Fruit fly (Drosophila melanogaster): Measurements from ENCODE around the gene ck.

The ck gene

DNA sequence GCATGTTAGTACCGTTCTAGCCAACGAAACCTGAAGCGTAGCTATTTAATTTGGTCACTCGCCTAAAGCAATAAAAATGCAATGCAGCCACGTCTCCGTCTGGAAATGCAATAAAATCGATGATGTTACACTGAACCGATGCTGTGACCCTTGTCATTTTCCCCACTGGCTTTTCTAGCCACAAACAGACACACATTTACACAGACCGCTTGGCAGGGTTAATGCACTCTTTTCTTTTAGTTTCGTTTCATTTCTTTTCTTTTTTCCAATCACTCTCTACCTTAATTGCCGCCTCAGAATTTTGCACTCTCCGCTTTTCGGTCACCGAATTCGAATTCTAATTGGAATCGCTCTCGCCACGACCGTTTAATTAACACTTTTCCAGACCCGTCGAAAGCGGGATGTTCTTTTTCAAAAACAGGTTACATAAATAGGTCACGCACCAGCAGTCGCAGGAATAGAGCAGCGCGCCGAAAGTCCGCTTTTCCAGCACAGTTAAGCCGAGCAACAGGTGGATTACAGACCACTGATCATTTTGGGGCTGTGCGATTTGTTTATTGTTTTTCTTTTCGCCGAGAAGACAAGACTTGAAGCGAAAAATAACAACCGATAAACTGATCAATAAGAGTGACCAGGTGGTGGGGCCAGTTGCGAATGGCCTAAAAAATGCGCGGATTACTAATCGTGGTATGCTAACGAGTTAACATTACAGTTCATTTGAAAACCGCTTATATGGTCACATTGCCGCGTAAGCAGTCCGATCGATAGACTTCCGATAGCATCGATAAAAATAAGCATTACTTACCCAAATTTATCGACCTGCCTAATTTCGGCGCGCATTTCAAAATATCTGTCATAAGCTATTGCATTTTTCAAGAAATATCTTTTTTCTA, at the start of gene ck:
Gene ck (minus strand): TSS at position 638 of the 893 bp plus-strand sequence.
- no peak for TF ChIP-seq CG17801 (GFP tag; optimal IDR thresholded peaks at IDR 0.05; ENCODE audit: partially characterized antibody)

- TF ChIP-seq CG17801 (GFP tag; optimal IDR thresholded peaks at IDR 0.05; ENCODE audit: partially characterized antibody), result no peak
These were observed 49.6 kb upstream of the ck start for dm6 chr2L:15107238-15107637.

dm6 chr2L:15106100-15106499, 48.4 kb upstream of the ck start:
- TF ChIP-seq CG17801 (GFP tag; optimal IDR thresholded peaks at IDR 0.05; ENCODE audit: partially characterized antibody), result no peak

DNA sequence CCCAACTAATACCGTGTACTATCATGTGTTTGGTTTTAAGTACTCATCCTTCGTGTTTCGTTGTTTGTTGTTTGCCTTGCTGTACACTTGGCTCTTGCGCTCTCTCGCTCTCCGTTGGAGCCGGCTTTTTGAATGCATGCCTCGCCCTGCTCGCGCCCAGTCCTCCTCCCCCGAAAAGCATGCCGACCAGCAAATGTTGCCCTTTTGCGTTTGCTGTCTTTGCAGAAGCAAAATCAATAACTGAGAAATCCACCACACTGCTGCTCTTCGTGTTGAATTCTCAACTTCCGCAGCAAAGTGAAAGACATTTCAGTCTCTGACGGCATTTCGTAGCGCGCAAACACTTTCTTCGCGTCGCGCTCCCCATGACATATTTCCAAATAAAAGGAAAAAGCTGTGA, 16.8 kb upstream of the ck start, which contains the start of gene wwk:
Gene wwk (plus strand): TSS at position 312 of the 400 bp plus-strand sequence.
- no peak for TF ChIP-seq CG17801 (GFP tag; optimal IDR thresholded peaks at IDR 0.05; ENCODE audit: partially characterized antibody)

dm6 chr2L:15070216-15070615, 12.6 kb upstream of the ck start, which contains the start of gene vig:
TSS of gene vig (minus strand) at chr2L:15070316.
- TF ChIP-seq CG17801 (GFP tag; optimal IDR thresholded peaks at IDR 0.05; ENCODE audit: partially characterized antibody), result no peak

DNA sequence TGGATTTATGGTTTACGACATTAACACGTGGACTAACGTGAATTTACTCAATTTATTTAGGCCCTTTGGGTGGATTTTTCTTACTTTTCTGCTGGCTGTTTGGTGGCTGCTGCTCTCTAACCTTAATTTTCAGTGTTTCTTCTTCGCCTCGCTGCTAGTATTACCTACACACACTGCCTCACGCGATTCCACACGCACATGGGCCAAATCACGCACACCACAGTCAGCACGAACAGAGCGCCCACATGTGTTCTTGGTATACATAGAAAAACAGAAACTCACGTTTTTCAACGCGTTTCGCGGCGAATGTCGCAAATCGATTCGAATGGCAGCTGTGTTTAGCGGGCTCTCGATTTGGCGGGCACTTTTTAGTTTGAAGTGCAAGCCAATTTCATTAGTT, 10.2 kb upstream of the ck start:
- peak; percentile 67 for TF ChIP-seq CG17801 (GFP tag; optimal IDR thresholded peaks at IDR 0.05; ENCODE audit: partially characterized antibody)

DNA sequence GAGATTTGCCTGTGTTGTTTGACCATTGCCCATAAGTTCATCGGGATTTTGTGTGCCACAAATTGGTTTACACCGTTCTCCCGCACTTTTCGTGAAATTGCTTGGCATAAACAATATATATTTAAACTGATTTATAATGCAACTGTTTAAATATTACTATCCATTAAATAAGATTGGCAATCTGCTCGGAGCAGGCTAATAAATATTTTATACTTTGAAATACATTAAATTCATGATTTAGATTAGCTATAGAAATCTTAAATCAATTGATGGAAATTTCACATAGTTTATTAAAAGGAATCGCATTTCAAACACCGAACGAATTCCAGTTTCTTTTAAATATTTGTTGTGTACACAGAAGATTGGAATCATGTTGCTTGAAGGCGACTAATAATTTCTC, 8.5 kb upstream of the ck start:
- TF ChIP-seq CG17801 (GFP tag; optimal IDR thresholded peaks at IDR 0.05; ENCODE audit: partially characterized antibody), result no peak

dm6 chr2L:15065663-15066062, 8.0 kb upstream of the ck start:
- no peak for TF ChIP-seq CG17801 (GFP tag; optimal IDR thresholded peaks at IDR 0.05; ENCODE audit: partially characterized antibody)

DNA sequence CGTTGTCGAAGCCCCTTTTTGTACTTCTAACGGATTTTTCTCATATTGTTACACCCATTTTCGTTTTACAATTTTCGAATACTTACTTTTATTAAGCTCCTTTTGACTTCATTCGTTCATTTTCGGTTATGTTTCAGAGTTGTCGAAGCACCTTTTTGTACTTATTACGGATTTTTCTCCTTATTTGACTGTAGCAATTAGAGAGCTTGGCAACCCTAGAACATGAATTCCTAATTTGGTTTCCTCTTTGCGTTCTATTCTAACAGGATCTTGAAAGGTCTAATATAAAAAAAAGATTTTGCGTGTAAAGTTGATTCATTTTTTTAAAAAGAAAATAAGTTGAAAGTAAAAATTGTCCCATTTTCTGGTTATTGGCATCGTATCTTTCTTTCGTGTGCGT, 4.4 kb upstream of the ck start:
- TF ChIP-seq CG17801 (GFP tag; optimal IDR thresholded peaks at IDR 0.05; ENCODE audit: partially characterized antibody), result no peak

DNA sequence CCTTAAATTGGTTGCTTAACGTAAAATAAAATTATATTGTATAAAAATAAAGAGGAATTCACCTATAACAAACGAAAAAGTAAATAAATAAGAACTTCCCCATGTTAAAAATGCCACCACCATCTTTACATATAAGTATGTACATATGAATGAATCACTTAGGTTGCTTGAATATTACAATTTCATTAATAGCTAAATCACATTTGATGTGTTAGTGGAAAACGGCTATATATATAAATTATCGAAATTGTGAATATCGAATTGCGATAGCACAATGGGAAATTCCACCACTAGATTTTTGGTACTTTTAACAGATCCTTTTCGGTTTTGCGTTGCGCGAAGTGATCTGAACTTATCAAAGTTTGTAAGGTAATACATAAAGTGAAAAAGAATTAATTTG, 3.7 kb upstream of the ck start, which contains the start of the genes solo and vas:
Gene solo (plus strand): TSS at position 289 of the 400 bp plus-strand sequence.
Gene vas (plus strand): TSS at position 289 of the 400 bp plus-strand sequence.
- TF ChIP-seq CG17801 (GFP tag; optimal IDR thresholded peaks at IDR 0.05; ENCODE audit: partially characterized antibody), result no peak

DNA sequence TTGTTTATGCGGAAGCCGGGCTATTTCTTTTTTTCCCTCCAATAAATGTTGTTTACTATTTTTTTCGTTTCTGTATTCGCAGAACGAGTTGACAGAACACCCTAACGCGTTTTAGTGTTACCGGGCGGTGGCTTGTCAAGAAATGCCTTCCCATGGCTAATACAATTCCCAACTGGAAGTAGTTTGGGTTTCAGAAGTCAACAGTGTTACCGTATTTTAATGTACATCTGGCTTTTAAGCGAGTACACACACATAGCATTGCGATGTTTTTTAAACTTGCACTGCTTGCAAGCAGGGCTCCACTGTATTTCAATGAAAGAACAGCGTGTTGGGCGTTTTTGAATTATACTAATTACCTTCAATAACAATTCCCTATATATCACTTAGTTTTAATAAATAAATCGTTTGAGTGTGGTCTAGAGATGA, 2.9 kb upstream of the ck start, which contains the start of gene TfIIS:
Gene TfIIS (minus strand): TSS at position 178 of the 426 bp plus-strand sequence.
- no peak for TF ChIP-seq CG17801 (GFP tag; optimal IDR thresholded peaks at IDR 0.05; ENCODE audit: partially characterized antibody)

DNA sequence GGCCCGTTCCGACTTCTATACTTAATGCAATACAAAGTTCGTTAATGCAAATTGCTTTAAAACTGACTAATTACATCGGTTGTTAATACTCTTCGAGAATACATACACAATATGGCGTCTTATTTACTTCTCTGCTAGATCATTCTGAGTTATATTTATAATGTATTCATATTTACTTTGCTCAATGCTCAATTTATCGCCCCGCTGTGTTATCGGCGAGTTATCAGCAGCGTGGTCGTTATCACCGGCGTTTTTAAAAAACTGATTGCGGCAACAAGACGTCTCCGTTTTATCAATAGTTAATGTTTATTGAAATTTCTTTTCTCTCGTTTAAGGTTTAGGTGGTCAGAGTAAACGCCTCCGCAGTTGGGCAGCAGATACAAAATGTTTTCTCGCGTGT, 1.3 kb upstream of the ck start:
- no peak for TF ChIP-seq CG17801 (GFP tag; optimal IDR thresholded peaks at IDR 0.05; ENCODE audit: partially characterized antibody)

dm6 chr2L:15058118-15058402, 398 bp upstream of the ck start, which contains the start of gene CG33679:
TSS of gene CG33679 (plus strand) at chr2L:15058303.
- TF ChIP-seq CG17801 (GFP tag; optimal IDR thresholded peaks at IDR 0.05; ENCODE audit: partially characterized antibody), result no peak

DNA sequence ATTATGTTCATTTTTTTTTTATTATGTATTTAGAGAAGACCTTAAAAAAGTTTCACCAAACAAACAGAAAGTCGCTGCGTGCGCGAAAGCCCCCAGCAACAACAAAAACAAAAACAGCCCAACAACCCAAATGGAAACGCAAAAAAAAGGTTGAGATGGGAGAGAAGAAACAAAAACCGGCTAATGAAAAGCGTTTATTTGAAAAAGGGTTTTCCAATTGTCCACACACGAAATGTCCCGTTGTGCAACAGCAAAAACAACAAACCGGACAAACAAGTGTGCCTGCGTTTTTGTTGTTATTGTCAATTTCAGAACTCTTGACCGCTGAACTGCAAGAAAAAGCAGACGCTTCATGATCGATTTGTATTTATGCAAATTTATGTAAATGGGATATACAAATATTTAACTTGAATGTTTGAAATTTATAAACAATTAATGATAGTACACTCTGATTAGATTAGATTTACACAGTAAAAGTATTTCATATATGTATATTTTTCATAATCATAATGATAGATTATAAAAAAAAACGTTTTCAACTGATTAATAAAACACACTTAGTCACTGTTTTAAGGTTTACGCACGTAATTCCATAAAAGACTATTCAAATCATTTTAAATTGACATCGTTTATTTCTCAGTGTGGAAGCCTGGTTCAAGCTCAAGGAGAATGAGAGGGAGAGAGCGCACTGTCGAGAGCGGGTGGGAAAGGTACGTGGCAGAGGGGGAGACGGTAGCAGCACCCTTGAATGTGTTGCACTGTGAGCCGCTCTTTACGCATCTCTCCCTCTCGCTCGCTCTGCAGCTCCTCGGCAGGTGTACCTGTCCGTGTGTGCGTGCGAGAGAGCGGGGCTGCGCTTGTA, 1.1 kb downstream of the ck start:
- TF ChIP-seq CG17801 (GFP tag; optimal IDR thresholded peaks at IDR 0.05; ENCODE audit: partially characterized antibody), result peak; percentile 63

DNA sequence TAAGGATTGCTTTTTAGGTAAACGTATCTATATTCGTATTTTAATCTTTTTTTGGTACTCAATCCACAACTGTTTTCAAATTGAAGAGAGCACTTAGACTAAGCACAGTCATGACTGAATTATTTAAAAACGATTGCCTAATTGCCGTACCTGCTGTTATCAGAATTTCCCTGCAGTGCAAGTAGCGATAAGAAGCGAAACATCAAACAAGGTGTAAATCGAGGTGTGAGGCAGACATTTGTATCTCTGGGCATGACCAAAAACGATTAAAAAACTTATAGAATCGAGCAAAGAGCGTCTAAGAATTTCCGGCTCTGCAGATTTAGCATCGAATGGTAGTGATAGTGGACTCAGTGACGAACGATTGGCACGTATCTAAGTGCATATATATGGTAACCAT, 2.6 kb downstream of the ck start:
- TF ChIP-seq CG17801 (GFP tag; optimal IDR thresholded peaks at IDR 0.05; ENCODE audit: partially characterized antibody), result no peak

All from ovary, adult (tissue).